Worm (Caenorhabditis elegans) whole organism, midembryonic: Measurements from ENCODE around the gene ZC513.14.

Experiments
- T22C8.4 ChIP-seq: fragments of 200-800 bp; sonication (Bioruptor generic); IDR thresholded peaks from 2 replicates; pipeline ENCODE4 v1.3.6; 2022; ENCODE audit warnings: missing genetic modification characterization, missing compliant biosample characterization
- klf-2 ChIP-seq: fragments of 200-800 bp; sonication (Bioruptor generic); conservative IDR thresholded peaks from 2 replicates; pipeline ENCODE4 v1.3.6; 2022; ENCODE audit warnings: missing genetic modification reagents, missing genetic modification characterization, missing compliant biosample characterization
- med-1 ChIP-seq: sonication (generic microtip); optimal IDR thresholded peaks from 2 replicates; lab custom pipeline; 2017; ENCODE audit warnings: missing genetic modification characterization, mild to moderate bottlenecking, missing compliant biosample characterization, antibody characterized with exemption, missing genetic modification reagents; ENCODE audit not compliant: insufficient read depth
- tab-1 ChIP-seq: fragments of 200-800 bp; sonication (Bioruptor generic); IDR thresholded peaks from 2 replicates; pipeline ENCODE4 v1.3.6; 2022; ENCODE audit warnings: missing genetic modification characterization, missing compliant biosample characterization
- ztf-23 ChIP-seq: fragments of 200-800 bp; sonication (Bioruptor generic); IDR thresholded peaks from 2 replicates; pipeline ENCODE4 v1.3.6; 2022; ENCODE audit warnings: missing genetic modification reagents, missing genetic modification characterization, missing compliant biosample characterization
- ztf-29 ChIP-seq: fragments of 200-800 bp; sonication (Bioruptor generic); IDR thresholded peaks from 2 replicates; pipeline ENCODE4 v1.3.6; 2022; ENCODE audit warnings: missing genetic modification reagents, missing genetic modification characterization, missing compliant biosample characterization

DNA sequence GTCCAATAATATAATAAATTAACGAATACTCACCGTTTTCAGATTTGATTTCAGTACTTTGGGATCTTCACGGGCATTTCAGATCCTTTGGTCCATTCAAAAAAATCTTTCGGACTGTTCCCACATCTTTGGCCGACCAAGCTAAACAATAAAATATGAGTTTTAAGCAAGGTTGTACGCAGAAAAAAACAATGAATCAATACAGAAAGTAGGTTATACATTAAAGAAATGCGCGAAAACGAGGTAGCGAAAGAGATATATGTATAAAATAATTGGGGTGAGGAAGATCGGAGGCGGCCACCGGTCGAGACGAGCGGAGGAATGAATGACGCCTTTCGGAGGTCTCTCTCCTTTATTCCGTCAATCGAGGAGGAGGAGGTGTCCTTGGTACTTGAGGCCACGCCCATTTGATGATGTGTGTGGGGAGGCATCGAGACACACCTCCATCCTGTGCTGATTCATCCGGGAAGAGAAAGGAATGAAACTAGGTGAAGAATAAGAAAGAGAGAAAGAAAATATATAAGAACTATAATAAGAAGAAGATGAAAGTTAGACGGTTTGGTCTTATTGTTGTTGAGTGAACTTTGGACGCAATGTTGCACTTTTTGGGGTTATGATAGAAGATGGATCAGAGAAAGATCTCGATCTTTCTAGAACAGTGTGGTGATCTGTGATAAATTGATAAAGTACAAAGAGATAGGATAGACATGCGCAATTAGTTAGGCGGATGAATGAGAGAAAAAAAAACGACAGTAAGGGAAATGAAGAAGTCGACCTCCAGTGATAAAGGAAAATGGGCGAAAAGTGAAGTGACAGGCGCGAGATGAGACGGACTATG lies 4.6 kb upstream of the ZC513.14 start:
- TF ChIP-seq med-1 (GFP tag; lab: Kevin White, UChicago) = no peak
- no peak for TF ChIP-seq tab-1 (GFP tag; lab: Robert Waterston, UW)
- TF ChIP-seq ztf-23 (GFP tag; lab: Robert Waterston, UW) = no peak
- no peak for TF ChIP-seq klf-2 (GFP tag; lab: Robert Waterston, UW)
- no peak for TF ChIP-seq T22C8.4 (GFP tag; lab: Robert Waterston, UW)
- no peak for TF ChIP-seq ztf-29 (GFP tag; lab: Robert Waterston, UW)
